Worm (Caenorhabditis elegans): ENCODE results near the gene nas-9.

- TF ChIP-seq alr-1 (tag; optimal IDR thresholded peaks at IDR 0.05) = no peak
- no peak for TF ChIP-seq gmeb-1 (tag; optimal IDR thresholded peaks at IDR 0.05)
- TF ChIP-seq mbf-1 (tag; optimal IDR thresholded peaks at IDR 0.05) = no peak
- TF ChIP-seq mdl-1 (tag; optimal IDR thresholded peaks at IDR 0.05) = no peak
- no peak for TF ChIP-seq crh-2 (tag; optimal IDR thresholded peaks at IDR 0.05)
- TF ChIP-seq unc-62 (GFP tag; optimal IDR thresholded peaks at IDR 0.05) = no peak
- TF ChIP-seq skn-1 (tag; optimal IDR thresholded peaks at IDR 0.05) = no peak
- no peak for TF ChIP-seq ztf-11 (tag; optimal IDR thresholded peaks at IDR 0.05)
- no peak for TF ChIP-seq nhr-11 (tag; optimal IDR thresholded peaks at IDR 0.05)
- no peak for TF ChIP-seq sem-4 (tag; optimal IDR thresholded peaks at IDR 0.05)
These were observed 44.7 kb upstream of the nas-9 start, which contains the start of gene T19H12.12 for ce11 chrV:4884490-4884889.

Measured in whole organism, L2 larva.